Worm (Caenorhabditis elegans) whole organism, L4/young adult: ENCODE measurements around the gene cpg-7.

Experiments used
- W03F9.2 ChIP-seq: fragments of 150-350 bp; optimal IDR thresholded peaks from 2 replicates; lab custom pipeline; 2014; ENCODE audit warnings: missing biosample characterization, missing genetic modification characterization
- dao-5 ChIP-seq: sonication (generic microtip); optimal IDR thresholded peaks from 2 replicates; lab custom pipeline; 2016; ENCODE audit warnings: missing genotype, missing genetic modification characterization, moderate library complexity, missing compliant biosample characterization
- him-1 ChIP-seq: sonication (generic microtip); optimal IDR thresholded peaks from 2 replicates; lab custom pipeline; 2016; ENCODE audit warnings: missing genotype, missing genetic modification reagents, missing genetic modification characterization, missing compliant biosample characterization

cpg-7 gene

DNA sequence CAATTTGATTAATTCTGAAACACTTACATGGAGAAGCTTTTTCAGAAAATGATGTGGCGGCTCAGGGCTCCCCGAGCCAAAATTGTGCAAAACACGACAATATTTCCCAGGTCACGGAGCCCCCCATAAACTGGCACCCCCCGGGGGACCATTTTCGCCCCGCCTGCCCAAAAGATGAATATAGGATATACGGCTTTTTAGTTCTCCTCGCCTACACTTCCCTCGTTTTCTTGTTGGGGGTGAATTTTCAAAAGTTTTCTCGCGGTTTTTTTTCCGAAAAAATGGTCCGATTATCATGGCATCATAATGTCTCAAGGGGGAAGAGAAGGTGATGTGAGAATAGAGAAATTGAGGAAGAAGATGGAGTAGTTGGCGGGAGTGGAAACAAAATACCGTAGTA, 13.0 kb upstream of the cpg-7 start, which contains the start of gene K09E4.4:
Gene K09E4.4 (minus strand): TSS at position 101 of the 400 bp plus-strand sequence.
- TF ChIP-seq dao-5 (tag; lab: Kevin White, UChicago) = no peak

DNA sequence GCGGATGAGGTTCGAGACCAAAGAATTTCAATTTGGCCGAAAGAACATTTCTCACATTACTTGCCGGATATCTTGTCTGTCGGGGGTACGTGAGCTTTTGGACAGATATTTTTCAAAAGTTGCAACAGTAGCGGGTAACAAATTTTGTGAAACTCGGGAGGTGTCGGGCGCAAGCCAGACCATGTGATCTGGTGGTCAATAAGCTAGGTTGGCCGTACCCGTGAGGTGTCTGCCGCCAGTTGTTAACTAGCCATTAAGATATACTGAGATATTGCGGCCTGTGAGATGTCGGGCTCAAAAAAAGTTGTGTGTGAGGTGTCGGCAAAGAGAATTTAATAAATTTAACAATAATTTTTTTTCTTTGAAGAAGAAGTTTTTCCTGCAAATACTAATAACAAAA, 9.4 kb upstream of the cpg-7 start:
- TF ChIP-seq him-1 (tag; lab: Kevin White, UChicago) = no peak
- no peak for TF ChIP-seq dao-5 (tag; lab: Kevin White, UChicago)
- no peak for TF ChIP-seq W03F9.2 (tag; lab: Kevin White, UChicago)

DNA sequence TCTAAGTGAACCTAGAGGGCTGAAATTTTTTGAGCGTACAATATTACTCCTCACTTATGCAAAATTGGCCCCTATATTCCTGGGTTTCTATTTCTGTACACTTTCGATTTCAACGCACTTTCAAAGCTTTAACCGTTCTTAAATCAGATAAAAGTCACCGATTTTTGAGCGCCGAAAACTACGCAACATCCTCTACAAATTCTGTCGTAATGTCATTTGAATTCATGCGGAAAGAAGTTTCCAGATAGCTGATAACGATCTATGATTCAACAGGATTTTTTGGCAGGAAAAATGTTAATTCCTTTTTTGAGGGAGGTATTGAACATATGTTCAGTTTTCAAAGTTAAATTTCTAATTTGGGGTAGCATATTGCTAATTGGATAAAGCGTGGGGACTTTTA, 3.8 kb upstream of the cpg-7 start:
- TF ChIP-seq W03F9.2 (tag; lab: Kevin White, UChicago) (no peak), dao-5 (tag; lab: Kevin White, UChicago) (no peak)

ce11 chrII:14106164-14106563, 2.9 kb downstream of the cpg-7 start:
- TF ChIP-seq dao-5 (tag; lab: Kevin White, UChicago) (no peak), him-1 (tag; lab: Kevin White, UChicago) (no peak), W03F9.2 (tag; lab: Kevin White, UChicago) (no peak)

DNA sequence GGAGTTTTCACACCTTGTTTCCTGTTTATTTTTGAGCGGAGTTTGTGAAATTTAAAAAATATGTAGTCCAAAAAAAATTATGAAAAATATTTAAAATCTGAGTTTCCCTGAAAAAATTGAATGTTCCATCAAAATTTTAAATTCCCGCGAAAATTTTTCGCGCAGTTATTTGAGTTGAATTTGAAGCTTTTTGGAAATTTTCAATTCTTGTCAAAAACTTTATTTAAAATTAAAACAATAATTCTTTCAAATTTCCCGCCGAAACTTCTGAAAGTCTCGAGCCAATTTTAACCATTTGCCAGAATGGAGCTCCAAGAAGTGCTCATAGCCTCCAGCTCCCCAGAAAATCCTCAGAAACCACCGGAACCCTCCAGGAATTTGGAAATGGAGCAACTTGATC, 4.6 kb downstream of the cpg-7 start, which contains the start of gene gur-4:
Gene gur-4 (plus strand): TSS at position 301 of the 400 bp plus-strand sequence.
- no peak for TF ChIP-seq him-1 (tag; lab: Kevin White, UChicago)
- TF ChIP-seq dao-5 (tag; lab: Kevin White, UChicago) = no peak

DNA sequence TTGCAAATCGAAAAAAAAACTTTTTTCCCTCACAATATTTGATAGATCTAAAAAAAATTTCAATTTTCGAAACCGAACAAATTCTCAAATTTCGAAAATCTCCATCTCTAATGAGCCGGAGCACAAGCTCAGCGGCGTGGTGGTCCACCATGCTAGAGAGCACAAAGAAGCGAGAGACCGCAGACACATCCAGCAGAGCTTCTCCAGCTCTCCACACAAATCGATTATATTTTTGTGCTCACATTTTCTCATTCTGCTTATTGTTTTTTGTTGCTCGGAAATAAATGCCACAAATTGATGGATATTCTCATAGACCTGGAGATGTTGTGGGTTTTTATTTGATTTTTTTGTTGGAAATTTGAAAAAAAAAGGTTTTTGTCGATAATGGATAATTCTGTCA, 6.9 kb downstream of the cpg-7 start:
- no peak for TF ChIP-seq W03F9.2 (tag; lab: Kevin White, UChicago)
- no peak for TF ChIP-seq dao-5 (tag; lab: Kevin White, UChicago)
- no peak for TF ChIP-seq him-1 (tag; lab: Kevin White, UChicago)

DNA sequence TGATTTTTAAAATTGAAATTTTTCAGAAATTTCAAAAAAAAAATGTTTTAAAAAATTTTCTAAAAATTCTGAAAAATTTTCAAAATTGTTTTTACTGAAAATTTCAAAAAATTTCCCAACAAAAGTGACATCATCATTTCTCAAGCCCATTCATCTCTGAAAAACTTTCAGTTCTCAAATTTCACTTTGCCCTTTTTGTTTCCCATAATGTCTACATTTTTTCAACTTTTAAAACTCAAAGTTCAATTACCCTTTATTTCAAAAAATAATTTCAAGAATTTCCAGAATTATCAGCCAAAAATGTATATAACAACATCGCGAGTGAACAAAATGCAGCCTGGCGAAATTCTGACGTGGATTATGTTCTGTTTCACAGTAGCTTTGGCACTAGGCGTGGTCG, 8.1 kb downstream of the cpg-7 start, which contains the start of gene bkip-1:
Gene bkip-1 (plus strand): TSS at position 301 of the 400 bp plus-strand sequence.
- TF ChIP-seq him-1 (tag; lab: Kevin White, UChicago) (no peak), W03F9.2 (tag; lab: Kevin White, UChicago) (no peak), dao-5 (tag; lab: Kevin White, UChicago) (no peak)

- TF ChIP-seq dao-5 (tag; lab: Kevin White, UChicago) (no peak), him-1 (tag; lab: Kevin White, UChicago) (no peak), W03F9.2 (tag; lab: Kevin White, UChicago) (no peak)
Measured at ce11 chrII:14098348-14098747, 10.7 kb downstream of the cpg-7 start.

DNA sequence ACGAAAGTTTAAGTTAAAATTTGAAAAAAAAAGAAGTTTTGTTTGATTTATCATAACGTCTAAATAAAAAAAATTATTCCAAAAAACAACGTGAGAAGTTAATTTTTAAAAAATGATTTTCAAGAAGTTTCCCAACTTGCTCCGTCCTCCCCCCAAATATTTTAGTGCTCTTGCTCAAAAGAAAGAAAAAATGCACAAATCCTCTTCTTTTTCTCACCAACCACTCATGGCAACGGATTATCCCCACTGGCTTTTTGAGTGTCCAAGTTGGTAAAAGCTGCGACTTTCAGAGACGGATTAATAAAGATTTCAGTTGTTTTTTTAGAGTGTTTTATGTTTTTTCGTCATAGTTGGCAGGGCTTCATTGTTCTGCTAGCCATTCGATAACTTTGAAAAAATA, 11.5 kb downstream of the cpg-7 start, which contains the start of gene Y39G8C.2:
Gene Y39G8C.2 (minus strand): TSS at position 101 of the 400 bp plus-strand sequence.
- TF ChIP-seq him-1 (tag; lab: Kevin White, UChicago) (no peak), dao-5 (tag; lab: Kevin White, UChicago) (no peak)

ce11 chrII:14096814-14097213, 12.2 kb downstream of the cpg-7 start:
- TF ChIP-seq him-1 (tag; lab: Kevin White, UChicago) (no peak), dao-5 (tag; lab: Kevin White, UChicago) (no peak), W03F9.2 (tag; lab: Kevin White, UChicago) (no peak)

DNA sequence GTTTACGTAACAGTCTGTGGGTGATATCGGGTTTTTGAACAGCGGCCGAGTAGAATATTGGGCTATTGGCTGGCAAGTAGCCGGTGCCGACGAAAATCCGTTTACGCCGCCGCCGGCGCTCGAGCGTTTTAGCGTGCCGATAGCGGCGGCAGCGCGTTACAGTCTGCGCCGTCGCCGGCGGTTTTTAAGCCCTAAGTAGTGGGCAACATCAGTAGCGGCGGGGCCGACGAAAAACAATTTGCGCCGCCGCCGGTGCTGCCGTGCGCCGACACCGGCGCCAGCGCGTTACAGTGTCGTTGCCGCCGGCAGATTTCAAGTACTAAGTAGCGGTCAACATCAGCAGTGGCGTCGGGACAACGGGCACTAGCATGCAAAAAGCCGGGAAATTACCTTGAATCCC, 13.2 kb downstream of the cpg-7 start:
- TF ChIP-seq dao-5 (tag; lab: Kevin White, UChicago) (no peak), him-1 (tag; lab: Kevin White, UChicago) (no peak), W03F9.2 (tag; lab: Kevin White, UChicago) (no peak)

ce11 chrII:14094590-14094989, 14.4 kb downstream of the cpg-7 start, which contains the start of gene col-87:
col-87 (minus strand) TSS chrII:14094690.
- TF ChIP-seq dao-5 (tag; lab: Kevin White, UChicago) (no peak), W03F9.2 (tag; lab: Kevin White, UChicago) (no peak), him-1 (tag; lab: Kevin White, UChicago) (no peak)

- TF ChIP-seq dao-5 (tag; lab: Kevin White, UChicago) (no peak), him-1 (tag; lab: Kevin White, UChicago) (no peak), W03F9.2 (tag; lab: Kevin White, UChicago) (no peak)
Measured at ce11 chrII:14091182-14091581, 17.9 kb downstream of the cpg-7 start.

ce11 chrII:14089796-14090372, 19.1 kb downstream of the cpg-7 start:
- TF ChIP-seq W03F9.2 (tag; lab: Kevin White, UChicago) = no peak
- TF ChIP-seq dao-5 (tag; lab: Kevin White, UChicago) = no peak
- TF ChIP-seq him-1 (tag; lab: Kevin White, UChicago) = no peak
